Fruit fly (Drosophila melanogaster) whole organism, embryonic: Measurements from ENCODE around the gene Mo25.

ENCODE experiments used
- Adf1 ChIP-seq: fragments of 200-800 bp; sonication (Bioruptor generic); IDR thresholded peaks from 2 replicates; pipeline ENCODE4 v1.3.6; 2022; ENCODE audit warnings: missing biosample characterization, missing genetic modification characterization
- Awh ChIP-seq: fragments of 200-800 bp; sonication (Bioruptor generic); IDR thresholded peaks from 2 replicates; pipeline ENCODE4, ENCODE4 v1.3.6; 2022; ENCODE audit warnings: missing biosample characterization, missing genetic modification characterization
- BEAF-32 ChIP-seq: fragments of 200-800 bp; sonication (Bioruptor generic); optimal IDR thresholded peaks from 3 replicates; lab custom pipeline; 2017; ENCODE audit warnings: missing biosample characterization, missing genetic modification characterization, mild to moderate bottlenecking, moderate library complexity, missing genetic modification reagents
- CG1024 ChIP-seq: fragments of 200-800 bp; sonication (Bioruptor generic); IDR thresholded peaks from 2 replicates; pipeline ENCODE4 v1.3.6; 2022; ENCODE audit warnings: missing biosample characterization, missing genetic modification characterization
- CG10431 ChIP-seq: fragments of 200-800 bp; sonication (Bioruptor generic); optimal IDR thresholded peaks from 3 replicates; lab custom pipeline; 2018; ENCODE audit warnings: missing biosample characterization, mild to moderate bottlenecking, missing genetic modification characterization
- CG10543 ChIP-seq: fragments of 200-800 bp; sonication (Bioruptor generic); optimal IDR thresholded peaks from 3 replicates; lab custom pipeline; 2017; ENCODE audit warnings: missing biosample characterization, mild to moderate bottlenecking, missing genetic modification characterization, moderate library complexity
- CG12769 ChIP-seq: fragments of 200-800 bp; sonication (Bioruptor generic); optimal IDR thresholded peaks from 2 replicates; lab custom pipeline; 2019; ENCODE audit warnings: missing biosample characterization, mild to moderate bottlenecking, missing genetic modification characterization, moderate library complexity
- CG13123 ChIP-seq: fragments of 200-800 bp; sonication (Bioruptor generic); optimal IDR thresholded peaks from 2 replicates; lab custom pipeline; 2016; ENCODE audit warnings: missing biosample characterization, missing genetic modification characterization
- CG15073 ChIP-seq: fragments of 200-800 bp; sonication (Bioruptor generic); optimal IDR thresholded peaks from 2 replicates; lab custom pipeline; 2016; ENCODE audit warnings: missing biosample characterization, missing genetic modification characterization
- CG17568 ChIP-seq: fragments of 200-800 bp; sonication (Bioruptor generic); optimal IDR thresholded peaks from 2 replicates; lab custom pipeline; 2018; ENCODE audit warnings: missing biosample characterization, mild to moderate bottlenecking, missing genetic modification characterization, moderate library complexity
- CG2199 ChIP-seq: fragments of 200-800 bp; sonication (Bioruptor generic); IDR thresholded peaks from 3 replicates; pipeline ENCODE4 v1.3.6; 2022; ENCODE audit warnings: missing biosample characterization, missing genetic modification characterization
- CG2712 ChIP-seq: fragments of 200-800 bp; optimal IDR thresholded peaks from 3 replicates; lab custom pipeline; 2019; ENCODE audit warnings: missing biosample characterization, mild to moderate bottlenecking, missing genetic modification characterization, moderate library complexity
- CG31365 ChIP-seq: fragments of 200-800 bp; sonication (Bioruptor generic); optimal IDR thresholded peaks from 2 replicates; lab custom pipeline; 2018; ENCODE audit warnings: missing biosample characterization, mild to moderate bottlenecking, missing genetic modification characterization
- CG33213 ChIP-seq: fragments of 200-800 bp; sonication (Bioruptor generic); optimal IDR thresholded peaks from 3 replicates; lab custom pipeline; 2016; ENCODE audit warnings: missing biosample characterization, missing genetic modification characterization
- CG4328 ChIP-seq: fragments of 200-800 bp; sonication (Bioruptor generic); optimal IDR thresholded peaks from 3 replicates; lab custom pipeline; 2017; ENCODE audit warnings: missing biosample characterization, missing genetic modification reagents, missing genetic modification characterization
- CG4404 ChIP-seq: fragments of 200-800 bp; sonication (Bioruptor generic); IDR thresholded peaks from 2 replicates; pipeline ENCODE4 v1.3.6; 2022; ENCODE audit warnings: missing biosample characterization, missing genetic modification characterization
- CG4617 ChIP-seq: fragments of 200-800 bp; sonication (Bioruptor generic); optimal IDR thresholded peaks from 3 replicates; lab custom pipeline; 2016; ENCODE audit warnings: missing biosample characterization, missing genetic modification characterization, borderline replicate concordance
- CG8281 ChIP-seq: fragments of 200-800 bp; sonication (Bioruptor generic); optimal IDR thresholded peaks from 2 replicates; lab custom pipeline; 2018; ENCODE audit warnings: missing biosample characterization, mild to moderate bottlenecking, missing genetic modification characterization, moderate library complexity
- Ets65A ChIP-seq: fragments of 200-800 bp; sonication (Bioruptor generic); peaks from one replicate; lab custom pipeline; 2016; ENCODE audit warnings: missing biosample characterization, missing genetic modification characterization
- Hr51 ChIP-seq, 2 experiments: fragments of 200-800 bp; sonication (Bioruptor generic); optimal IDR thresholded peaks; 2 replicates in 1 of 2; 3 replicates in 1 of 2; lab custom pipeline; 2016 to 2018; ENCODE audit warnings: missing biosample characterization in 2 of 2, missing genetic modification characterization in 2 of 2, mild to moderate bottlenecking in 1 of 2, moderate library complexity in 1 of 2
- Mad ChIP-seq: fragments of 200-800 bp; sonication (Bioruptor generic); optimal IDR thresholded peaks from 2 replicates; lab custom pipeline; 2016; ENCODE audit warnings: missing biosample characterization, missing genetic modification characterization
- Med ChIP-seq: fragments of 200-800 bp; sonication (Bioruptor generic); peaks from one replicate; lab custom pipeline; 2016; ENCODE audit warnings: missing biosample characterization, missing genetic modification characterization, mild to moderate bottlenecking, inconsistent platforms, moderate library complexity
- NC2β ChIP-seq: fragments of 200-800 bp; sonication (Bioruptor generic); optimal IDR thresholded peaks from 2 replicates; lab custom pipeline; 2016; ENCODE audit warnings: missing biosample characterization, missing genetic modification characterization
- Oli ChIP-seq: fragments of 200-800 bp; sonication (Bioruptor generic); optimal IDR thresholded peaks from 2 replicates; lab custom pipeline; 2018; ENCODE audit warnings: missing biosample characterization, mild to moderate bottlenecking, missing genetic modification characterization, moderate library complexity
- PHDP ChIP-seq: fragments of 200-800 bp; sonication (Bioruptor generic); optimal IDR thresholded peaks from 3 replicates; lab custom pipeline; 2018; ENCODE audit warnings: missing biosample characterization, mild to moderate bottlenecking, missing genetic modification characterization, moderate library complexity
- Pdp1 ChIP-seq, 2 experiments: fragments of 200-800 bp; sonication (Bioruptor generic); optimal IDR thresholded peaks; 3 replicates each; lab custom pipeline; 2016; ENCODE audit warnings: missing biosample characterization in 2 of 2, missing genetic modification characterization in 2 of 2, mild to moderate bottlenecking in 1 of 2, moderate library complexity in 1 of 2
- Ssrp ChIP-seq: fragments of 200-800 bp; sonication (Bioruptor generic); optimal IDR thresholded peaks from 2 replicates; lab custom pipeline; 2018; ENCODE audit warnings: missing biosample characterization, mild to moderate bottlenecking, missing genetic modification characterization, moderate library complexity
- abd-A ChIP-seq: fragments of 200-800 bp; sonication (Bioruptor generic); optimal IDR thresholded peaks from 3 replicates; lab custom pipeline; 2019; ENCODE audit warnings: missing biosample characterization, mild to moderate bottlenecking, missing genetic modification characterization, moderate library complexity
- aop ChIP-seq: fragments of 200-800 bp; sonication (Bioruptor generic); IDR thresholded peaks from 2 replicates; pipeline ENCODE4 v1.3.6; 2022; ENCODE audit warnings: missing biosample characterization, missing genetic modification characterization
- ato ChIP-seq: fragments of 200-800 bp; sonication (Bioruptor generic); IDR thresholded peaks from 2 replicates; pipeline ENCODE4 v1.3.6; 2022; ENCODE audit warnings: missing biosample characterization, missing genetic modification characterization; ENCODE audit not compliant: partially characterized antibody
- bcd ChIP-seq: fragments of 200-800 bp; sonication (Bioruptor generic); optimal IDR thresholded peaks from 2 replicates; lab custom pipeline; 2017; ENCODE audit warnings: missing biosample characterization, mild to moderate bottlenecking, missing genetic modification characterization
- bowl ChIP-seq: fragments of 200-800 bp; sonication (Bioruptor generic); IDR thresholded peaks from 2 replicates; pipeline ENCODE4 v1.3.6; 2022; ENCODE audit warnings: missing biosample characterization, missing genetic modification characterization
- cas ChIP-seq: fragments of 200-800 bp; sonication (Bioruptor generic); IDR thresholded peaks from 2 replicates; pipeline ENCODE4 v1.3.6; 2022; ENCODE audit warnings: missing biosample characterization, missing genetic modification characterization
- cwo ChIP-seq: fragments of 200-800 bp; sonication (Bioruptor generic); optimal IDR thresholded peaks from 3 replicates; lab custom pipeline; 2017; ENCODE audit warnings: missing biosample characterization, missing genetic modification characterization, mild to moderate bottlenecking, moderate library complexity, missing genetic modification reagents
- dmrt11E ChIP-seq: fragments of 200-800 bp; sonication (Bioruptor generic); optimal IDR thresholded peaks from 3 replicates; lab custom pipeline; 2018; ENCODE audit warnings: missing biosample characterization, mild to moderate bottlenecking, missing genetic modification characterization, moderate library complexity
- gce ChIP-seq: fragments of 200-800 bp; sonication (Bioruptor generic); IDR thresholded peaks from 3 replicates; pipeline ENCODE4 v1.3.6; 2022; ENCODE audit warnings: missing biosample characterization, missing genetic modification characterization
- gcm ChIP-seq: fragments of 200-800 bp; sonication (Bioruptor generic); optimal IDR thresholded peaks from 2 replicates; lab custom pipeline; 2019; ENCODE audit warnings: missing biosample characterization, mild to moderate bottlenecking, missing genetic modification characterization, moderate library complexity
- gcm2 ChIP-seq: fragments of 200-800 bp; sonication (Bioruptor generic); optimal IDR thresholded peaks from 2 replicates; lab custom pipeline; 2016; ENCODE audit warnings: missing biosample characterization, missing genetic modification characterization
- grau ChIP-seq: fragments of 200-800 bp; optimal IDR thresholded peaks from 3 replicates; lab custom pipeline; 2019; ENCODE audit warnings: missing biosample characterization, mild to moderate bottlenecking, missing genetic modification characterization, moderate library complexity
- h ChIP-seq: fragments of >200 bp; optimal IDR thresholded peaks from 2 replicates; lab custom pipeline; 2017
- lbe ChIP-seq: fragments of 200-800 bp; sonication (Bioruptor generic); optimal IDR thresholded peaks from 2 replicates; lab custom pipeline; 2016; ENCODE audit warnings: missing biosample characterization, mild to moderate bottlenecking, missing genetic modification characterization
- phol ChIP-seq: fragments of 200-800 bp; sonication (Bioruptor generic); optimal IDR thresholded peaks from 3 replicates; lab custom pipeline; 2018; ENCODE audit warnings: missing biosample characterization, mild to moderate bottlenecking, missing genetic modification characterization, moderate library complexity
- pros ChIP-seq: fragments of 200-800 bp; sonication (Bioruptor generic); optimal IDR thresholded peaks from 3 replicates; lab custom pipeline; 2019; ENCODE audit warnings: missing biosample characterization, mild to moderate bottlenecking, missing genetic modification characterization, moderate library complexity
- psq ChIP-seq: fragments of 200-800 bp; sonication (Bioruptor generic); optimal IDR thresholded peaks from 2 replicates; lab custom pipeline; 2017; ENCODE audit warnings: missing biosample characterization, missing genetic modification characterization
- pzg ChIP-seq: fragments of 200-800 bp; sonication (Bioruptor generic); optimal IDR thresholded peaks from 3 replicates; lab custom pipeline; 2018; ENCODE audit warnings: missing biosample characterization, mild to moderate bottlenecking, missing genetic modification characterization, moderate library complexity
- sd ChIP-seq: fragments of 200-800 bp; sonication (Bioruptor generic); optimal IDR thresholded peaks from 3 replicates; lab custom pipeline; 2018; ENCODE audit warnings: missing biosample characterization, mild to moderate bottlenecking, missing genetic modification characterization, moderate library complexity
- tna ChIP-seq: fragments of 200-800 bp; sonication (Bioruptor generic); IDR thresholded peaks from 2 replicates; pipeline ENCODE4 v1.3.6; 2022; ENCODE audit warnings: missing biosample characterization, missing genetic modification characterization; ENCODE audit not compliant: partially characterized antibody
- tup ChIP-seq: fragments of 200-800 bp; sonication (Bioruptor generic); optimal IDR thresholded peaks from 2 replicates; lab custom pipeline; 2016; ENCODE audit warnings: missing biosample characterization, mild to moderate bottlenecking, missing genetic modification characterization, moderate library complexity
- vnd ChIP-seq: fragments of 200-800 bp; sonication (Bioruptor generic); IDR thresholded peaks from 3 replicates; pipeline ENCODE4 v1.3.6; 2022; ENCODE audit warnings: missing biosample characterization, missing genetic modification characterization; ENCODE audit not compliant: partially characterized antibody
- vvl ChIP-seq: fragments of 200-800 bp; sonication (Bioruptor generic); IDR thresholded peaks from 2 replicates; pipeline ENCODE4 v1.3.6; 2022; ENCODE audit warnings: missing biosample characterization, missing genetic modification characterization
- z ChIP-seq: fragments of 200-800 bp; sonication (Bioruptor generic); IDR thresholded peaks from 3 replicates; pipeline ENCODE4 v1.3.6; 2022; ENCODE audit warnings: missing biosample characterization, missing genetic modification characterization

The Mo25 gene

DNA sequence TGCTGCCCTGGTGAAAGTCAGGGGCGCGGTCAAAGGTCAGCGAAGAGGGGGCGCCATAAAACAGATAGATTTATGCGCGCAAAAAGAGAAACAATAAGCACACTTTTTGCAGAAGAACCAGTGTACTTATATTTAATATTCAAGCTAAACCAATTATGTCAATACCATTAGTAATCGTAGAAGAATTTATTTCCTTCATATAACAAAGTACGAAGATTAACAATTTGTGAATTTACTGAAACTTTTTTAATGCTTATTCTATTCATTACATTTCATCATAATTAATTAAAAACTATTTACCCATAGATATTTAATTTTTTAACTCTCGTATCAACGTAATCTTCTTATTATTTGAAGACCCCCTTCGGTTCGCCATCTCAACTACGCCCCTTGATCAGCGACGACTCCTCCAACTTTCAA lies 26.8 kb upstream of the Mo25 start (continued):
- peak; percentile 49 for TF ChIP-seq dmrt11E
- TF ChIP-seq Mad (GFP tag; lab: Kevin White, UChicago): no peak
- TF ChIP-seq CG4404 (GFP tag; lab: Robert Waterston, UW): no peak
- no peak for TF ChIP-seq NC2β (GFP tag; lab: Kevin White, UChicago)
- no peak for TF ChIP-seq cas (GFP tag; lab: Robert Waterston, UW)
- no peak for TF ChIP-seq tna
- no peak for TF ChIP-seq Awh (GFP tag; lab: Robert Waterston, UW)
- no peak for TF ChIP-seq gcm2 (GFP tag; lab: Kevin White, UChicago)
- no peak for TF ChIP-seq bowl
- no peak for TF ChIP-seq tup (GFP tag; lab: Kevin White, UChicago)
- TF ChIP-seq CG2712 (tag; lab: Kevin White, UChicago): peak; percentile 86
- TF ChIP-seq pros (GFP tag; lab: Kevin White, UChicago): no peak
- no peak for TF ChIP-seq lbe (GFP tag; lab: Kevin White, UChicago)
- TF ChIP-seq Adf1 (GFP tag; lab: Robert Waterston, UW): no peak
- TF ChIP-seq CG12769 (tag; lab: Kevin White, UChicago): no peak
- peak; percentile 15 for TF ChIP-seq CG15073 (GFP tag; lab: Kevin White, UChicago)
- TF ChIP-seq pzg (GFP tag; lab: Kevin White, UChicago): no peak
- peak; percentile 30 for TF ChIP-seq PHDP (tag; lab: Kevin White, UChicago)
- TF ChIP-seq Ssrp (tag; lab: Kevin White, UChicago): peak; percentile 82
- no peak for TF ChIP-seq CG17568
- TF ChIP-seq vvl (GFP tag; lab: Robert Waterston, UW): no peak
- TF ChIP-seq CG8281 (tag; lab: Kevin White, UChicago): no peak
- no peak for TF ChIP-seq ato (GFP tag; lab: Robert Waterston, UW)

DNA sequence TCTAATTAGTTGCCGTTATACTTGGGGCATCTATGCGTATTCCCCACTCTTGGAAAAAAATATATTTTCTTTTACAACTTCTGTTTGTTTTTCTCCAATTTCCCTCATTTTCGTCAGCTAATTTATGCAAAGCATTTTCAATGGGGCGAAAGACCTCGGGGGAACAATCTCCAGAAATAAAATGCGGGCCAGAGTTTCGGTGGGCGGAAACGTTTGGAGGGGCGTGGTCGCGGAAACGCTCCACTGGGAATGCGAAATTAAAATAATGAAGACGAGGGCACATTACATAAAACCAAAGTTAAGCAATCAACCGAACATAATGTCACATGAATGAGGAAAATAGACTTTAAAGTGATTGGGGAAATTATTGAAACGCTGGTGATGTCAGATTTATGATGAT lies 25.8 kb upstream of the Mo25 start:
- no peak for TF ChIP-seq CG31365 (tag; lab: Kevin White, UChicago)
- TF ChIP-seq Hr51 (GFP tag; optimal IDR thresholded peaks at IDR 0.05; lab: Kevin White, UChicago): no peak
- no peak for TF ChIP-seq Oli (tag; lab: Kevin White, UChicago)
- no peak for TF ChIP-seq CG1024
- TF ChIP-seq vnd: no peak
- peak in 1 of 2 experiments; percentile 20 for TF ChIP-seq Pdp1 (GFP tag; optimal IDR thresholded peaks at IDR 0.05; lab: Kevin White, UChicago)
- TF ChIP-seq CG13123 (GFP tag; lab: Kevin White, UChicago): no peak
- no peak for TF ChIP-seq CG10543 (GFP tag; lab: Kevin White, UChicago)
- TF ChIP-seq grau: no peak
- no peak for TF ChIP-seq CG4617 (GFP tag; lab: Kevin White, UChicago)
- no peak for TF ChIP-seq CG4328
- peak; percentile 52 for TF ChIP-seq gcm (GFP tag; lab: Kevin White, UChicago)
- peak; percentile 31 for TF ChIP-seq Med (GFP tag; lab: Kevin White, UChicago)
- TF ChIP-seq psq (GFP tag; lab: Kevin White, UChicago): no peak
- no peak for TF ChIP-seq gce (GFP tag; lab: Robert Waterston, UW)
- no peak for TF ChIP-seq cwo
- TF ChIP-seq phol (tag; lab: Kevin White, UChicago): no peak
- no peak for TF ChIP-seq BEAF-32 (GFP tag; lab: Kevin White, UChicago)
- TF ChIP-seq abd-A (tag; lab: Kevin White, UChicago): peak; percentile 51
- no peak for TF ChIP-seq Ets65A (GFP tag; lab: Kevin White, UChicago)
- no peak for TF ChIP-seq bcd (GFP tag; lab: Kevin White, UChicago)
- TF ChIP-seq aop (GFP tag; lab: Robert Waterston, UW): no peak
- no peak for TF ChIP-seq z (GFP tag; lab: Robert Waterston, UW)
- TF ChIP-seq sd (tag; lab: Kevin White, UChicago): peak; percentile 27
- TF ChIP-seq CG10431 (GFP tag; lab: Kevin White, UChicago): no peak
- no peak for TF ChIP-seq CG33213 (GFP tag; lab: Kevin White, UChicago)
- no peak for TF ChIP-seq h (lab: Kevin White, UChicago)
- 0 out of 3 replicates have a peak, but pooled peaks have one; percentile 14 for TF ChIP-seq CG2199
